Fruit fly (Drosophila melanogaster) whole organism, embryonic: ENCODE data around the gene Notum.

Experiments
- CG11093 ChIP-seq: fragments of 200-800 bp; sonication (Bioruptor generic); IDR thresholded peaks from 3 replicates; pipeline ENCODE4 v1.3.6; 2022; ENCODE audit warnings: missing biosample characterization, missing genetic modification characterization
- CG11247 ChIP-seq: fragments of 200-800 bp; sonication (Bioruptor generic); IDR thresholded peaks from 2 replicates; pipeline ENCODE4 v1.3.6; 2022; ENCODE audit warnings: missing biosample characterization, missing genetic modification characterization
- CG11723 ChIP-seq: fragments of 200-800 bp; sonication (Bioruptor generic); optimal IDR thresholded peaks from 2 replicates; lab custom pipeline; 2017; ENCODE audit warnings: missing biosample characterization, mild to moderate bottlenecking, missing genetic modification characterization
- CG12104 ChIP-seq: fragments of 200-800 bp; sonication (Bioruptor generic); optimal IDR thresholded peaks from 3 replicates; lab custom pipeline; 2016; ENCODE audit warnings: missing biosample characterization, missing genetic modification characterization
- CG12236 ChIP-seq: fragments of 200-800 bp; sonication (Bioruptor generic); optimal IDR thresholded peaks from 2 replicates; lab custom pipeline; 2016; ENCODE audit warnings: missing biosample characterization, missing genetic modification characterization
- CG14441 ChIP-seq: fragments of 200-800 bp; sonication (Bioruptor generic); IDR thresholded peaks from 2 replicates; pipeline ENCODE4 v1.3.6; 2022; ENCODE audit warnings: missing biosample characterization, missing genetic modification characterization
- CG14965 ChIP-seq: fragments of 200-800 bp; sonication (Bioruptor generic); optimal IDR thresholded peaks from 2 replicates; lab custom pipeline; 2016; ENCODE audit warnings: missing biosample characterization, missing genetic modification characterization, borderline replicate concordance
- CG2120 ChIP-seq: fragments of 200-800 bp; sonication (Bioruptor generic); optimal IDR thresholded peaks from 3 replicates; lab custom pipeline; 2016; ENCODE audit warnings: missing biosample characterization, missing genetic modification characterization
- CG2712 ChIP-seq: fragments of 200-800 bp; optimal IDR thresholded peaks from 3 replicates; lab custom pipeline; 2019; ENCODE audit warnings: missing biosample characterization, mild to moderate bottlenecking, missing genetic modification characterization, moderate library complexity
- CG2889 ChIP-seq: fragments of 200-800 bp; sonication (Bioruptor generic); IDR thresholded peaks from 3 replicates; pipeline ENCODE4 v1.3.6; 2022; ENCODE audit warnings: missing biosample characterization, missing genetic modification characterization
- CG31365 ChIP-seq: fragments of 200-800 bp; sonication (Bioruptor generic); optimal IDR thresholded peaks from 2 replicates; lab custom pipeline; 2018; ENCODE audit warnings: missing biosample characterization, mild to moderate bottlenecking, missing genetic modification characterization
- CG33557 ChIP-seq: fragments of 200-800 bp; sonication (Bioruptor generic); optimal IDR thresholded peaks from 2 replicates; lab custom pipeline; 2019; ENCODE audit warnings: missing biosample characterization, mild to moderate bottlenecking, missing genetic modification characterization, moderate library complexity
- CG5180 ChIP-seq: fragments of 200-800 bp; sonication (Bioruptor generic); optimal IDR thresholded peaks from 3 replicates; lab custom pipeline; 2017; ENCODE audit warnings: missing biosample characterization, missing genetic modification characterization, mild to moderate bottlenecking, moderate library complexity, missing genetic modification reagents
- CG6272 ChIP-seq: fragments of 200-800 bp; sonication (Bioruptor generic); IDR thresholded peaks from 2 replicates; pipeline ENCODE4 v1.3.6; 2022; ENCODE audit warnings: missing biosample characterization, missing genetic modification characterization
- CG7556 ChIP-seq: fragments of 200-800 bp; sonication (Bioruptor generic); optimal IDR thresholded peaks from 2 replicates; lab custom pipeline; 2017; ENCODE audit warnings: missing biosample characterization, mild to moderate bottlenecking, missing genetic modification characterization
- CG7786 ChIP-seq: fragments of 200-800 bp; sonication (Bioruptor generic); optimal IDR thresholded peaks from 2 replicates; lab custom pipeline; 2016; ENCODE audit warnings: missing biosample characterization, missing genetic modification characterization
- CG8944 ChIP-seq: fragments of 200-800 bp; sonication (Bioruptor generic); optimal IDR thresholded peaks from 3 replicates; lab custom pipeline; 2016; ENCODE audit warnings: missing biosample characterization, missing genetic modification characterization
- CoRest ChIP-seq: fragments of 200-800 bp; sonication (Bioruptor generic); optimal IDR thresholded peaks from 3 replicates; lab custom pipeline; 2018; ENCODE audit warnings: missing biosample characterization, mild to moderate bottlenecking, missing genetic modification characterization, moderate library complexity
- Deaf1 ChIP-seq: fragments of 200-800 bp; optimal IDR thresholded peaks from 3 replicates; lab custom pipeline; 2019; ENCODE audit warnings: missing biosample characterization, mild to moderate bottlenecking, missing genetic modification characterization, moderate library complexity
- HmgD ChIP-seq: fragments of 200-800 bp; sonication (Bioruptor generic); optimal IDR thresholded peaks from 3 replicates; lab custom pipeline; 2016; ENCODE audit warnings: missing biosample characterization, missing genetic modification characterization
- Hmr ChIP-seq: fragments of 200-800 bp; sonication (Bioruptor generic); optimal IDR thresholded peaks from 3 replicates; lab custom pipeline; 2017; ENCODE audit warnings: mild to moderate bottlenecking, missing biosample characterization, missing genetic modification reagents, missing genetic modification characterization
- Hmx ChIP-seq: fragments of 200-800 bp; sonication (Bioruptor generic); optimal IDR thresholded peaks from 2 replicates; lab custom pipeline; 2016; ENCODE audit warnings: missing biosample characterization, missing genetic modification characterization
- Lim3 ChIP-seq: fragments of 200-800 bp; sonication (Bioruptor generic); IDR thresholded peaks from 2 replicates; pipeline ENCODE4 v1.3.6; 2022; ENCODE audit warnings: missing biosample characterization, missing genetic modification characterization
- MTF-1 ChIP-seq: fragments of 200-800 bp; sonication (Bioruptor generic); optimal IDR thresholded peaks from 2 replicates; lab custom pipeline; 2018; ENCODE audit warnings: missing biosample characterization, mild to moderate bottlenecking, missing genetic modification characterization, borderline replicate concordance
- Meics ChIP-seq: fragments of 200-800 bp; sonication (Bioruptor generic); optimal IDR thresholded peaks from 2 replicates; lab custom pipeline; 2017; ENCODE audit warnings: missing biosample characterization, mild to moderate bottlenecking, missing genetic modification characterization
- NC2α ChIP-seq: fragments of 200-800 bp; sonication (Bioruptor generic); optimal IDR thresholded peaks from 2 replicates; lab custom pipeline; 2016; ENCODE audit warnings: missing biosample characterization, missing genetic modification characterization
- Ptx1 ChIP-seq: fragments of 200-800 bp; sonication (Bioruptor generic); IDR thresholded peaks from 2 replicates; pipeline ENCODE4 v1.3.6; 2022; ENCODE audit warnings: missing biosample characterization, missing genetic modification characterization
- Spps ChIP-seq: fragments of 200-800 bp; sonication (Bioruptor generic); optimal IDR thresholded peaks from 2 replicates; lab custom pipeline; 2018; ENCODE audit warnings: missing biosample characterization, mild to moderate bottlenecking, missing genetic modification characterization
- ab ChIP-seq: fragments of 200-800 bp; sonication (Bioruptor generic); optimal IDR thresholded peaks from 2 replicates; lab custom pipeline; 2016; ENCODE audit warnings: missing biosample characterization, missing genetic modification characterization
- az2 ChIP-seq: fragments of 200-800 bp; sonication (Bioruptor generic); optimal IDR thresholded peaks from 3 replicates; lab custom pipeline; 2016; ENCODE audit warnings: missing biosample characterization, missing genetic modification characterization
- bsh ChIP-seq, 2 experiments: fragments of 200-800 bp; sonication (Bioruptor generic); optimal IDR thresholded peaks; 2 replicates each; lab custom pipeline; 2017 to 2018; ENCODE audit warnings: mild to moderate bottlenecking in 2 of 2, missing biosample characterization in 2 of 2, missing genetic modification characterization in 2 of 2, moderate library complexity in 1 of 2
- dm ChIP-seq: fragments of 200-800 bp; sonication (Bioruptor generic); optimal IDR thresholded peaks from 3 replicates; lab custom pipeline; 2016; ENCODE audit warnings: missing biosample characterization, missing genetic modification characterization
- ewg ChIP-seq: fragments of 200-800 bp; sonication (Bioruptor generic); optimal IDR thresholded peaks from 3 replicates; lab custom pipeline; 2017; ENCODE audit warnings: mild to moderate bottlenecking, missing biosample characterization, missing genetic modification reagents, missing genetic modification characterization
- exex ChIP-seq: fragments of 200-800 bp; sonication (Bioruptor generic); optimal IDR thresholded peaks from 4 replicates; lab custom pipeline; 2018; ENCODE audit warnings: missing biosample characterization, mild to moderate bottlenecking, missing genetic modification characterization, moderate library complexity
- h ChIP-seq: fragments of >200 bp; optimal IDR thresholded peaks from 2 replicates; lab custom pipeline; 2017
- hbn ChIP-seq: fragments of 200-800 bp; sonication (Bioruptor generic); IDR thresholded peaks from 2 replicates; pipeline ENCODE4 v1.3.6; 2022; ENCODE audit warnings: missing biosample characterization, missing genetic modification characterization; ENCODE audit not compliant: partially characterized antibody
- nerfin-2 ChIP-seq: fragments of 200-800 bp; sonication (Bioruptor generic); IDR thresholded peaks from 2 replicates; pipeline ENCODE4 v1.3.6; 2022; ENCODE audit warnings: missing biosample characterization, missing genetic modification characterization; ENCODE audit not compliant: partially characterized antibody
- nmo ChIP-seq: fragments of 200-800 bp; sonication (Bioruptor generic); optimal IDR thresholded peaks from 2 replicates; lab custom pipeline; 2018; ENCODE audit warnings: missing biosample characterization, mild to moderate bottlenecking, missing genetic modification characterization, moderate library complexity
- phol ChIP-seq: fragments of 200-800 bp; sonication (Bioruptor generic); optimal IDR thresholded peaks from 3 replicates; lab custom pipeline; 2018; ENCODE audit warnings: missing biosample characterization, mild to moderate bottlenecking, missing genetic modification characterization, moderate library complexity
- pita ChIP-seq: fragments of 200-800 bp; sonication (Bioruptor generic); optimal IDR thresholded peaks from 2 replicates; lab custom pipeline; 2017; ENCODE audit warnings: missing biosample characterization, mild to moderate bottlenecking, missing genetic modification characterization
- pnt ChIP-seq: fragments of 200-800 bp; sonication (Bioruptor generic); optimal IDR thresholded peaks from 3 replicates; lab custom pipeline; 2016; ENCODE audit warnings: missing biosample characterization, missing genetic modification characterization
- prd ChIP-seq, 3 experiments: fragments of >200 bp in 2 of 3; fragments of 200-800 bp in 1 of 3; sonication (Bioruptor generic) in 1 of 3; optimal IDR thresholded peaks in 2 of 3; IDR thresholded peaks in 1 of 3; 2 replicates in 2 of 3; 3 replicates in 1 of 3; pipeline versions ENCODE4 v1.3.6 to Lab custom; 2017 to 2022; ENCODE audit warnings: missing biosample characterization in 1 of 3, missing genetic modification characterization in 1 of 3
- row ChIP-seq: fragments of 200-800 bp; sonication (Bioruptor generic); IDR thresholded peaks from 3 replicates; pipeline ENCODE4 v1.3.6; 2022; ENCODE audit warnings: missing biosample characterization, missing genetic modification characterization
- run ChIP-seq: fragments of 200-800 bp; sonication (Bioruptor generic); optimal IDR thresholded peaks from 3 replicates; lab custom pipeline; 2018; ENCODE audit warnings: missing biosample characterization, mild to moderate bottlenecking, missing genetic modification characterization
- sim ChIP-seq: fragments of 200-800 bp; sonication (Bioruptor generic); IDR thresholded peaks from 2 replicates; pipeline ENCODE4 v1.3.6; 2022; ENCODE audit warnings: missing biosample characterization, missing genetic modification characterization
- slbo ChIP-seq: fragments of 200-800 bp; sonication (Bioruptor generic); IDR thresholded peaks from 2 replicates; pipeline ENCODE4 v1.3.6; 2022; ENCODE audit warnings: missing biosample characterization, missing genetic modification characterization
- tna ChIP-seq: fragments of 200-800 bp; sonication (Bioruptor generic); IDR thresholded peaks from 2 replicates; pipeline ENCODE4 v1.3.6; 2022; ENCODE audit warnings: missing biosample characterization, missing genetic modification characterization; ENCODE audit not compliant: partially characterized antibody
- trh ChIP-seq: fragments of 200-800 bp; sonication (Bioruptor generic); optimal IDR thresholded peaks from 2 replicates; lab custom pipeline; 2016; ENCODE audit warnings: missing biosample characterization, missing genetic modification characterization
- tx ChIP-seq: fragments of 200-800 bp; sonication (Bioruptor generic); optimal IDR thresholded peaks from 2 replicates; lab custom pipeline; 2016; ENCODE audit warnings: missing biosample characterization, missing genetic modification characterization
- z ChIP-seq: fragments of 200-800 bp; sonication (Bioruptor generic); IDR thresholded peaks from 3 replicates; pipeline ENCODE4 v1.3.6; 2022; ENCODE audit warnings: missing biosample characterization, missing genetic modification characterization
- zfh2 ChIP-seq: fragments of 200-800 bp; sonication (Bioruptor generic); optimal IDR thresholded peaks from 2 replicates; lab custom pipeline; 2016; ENCODE audit warnings: missing biosample characterization, missing genetic modification characterization

Gene Notum

DNA sequence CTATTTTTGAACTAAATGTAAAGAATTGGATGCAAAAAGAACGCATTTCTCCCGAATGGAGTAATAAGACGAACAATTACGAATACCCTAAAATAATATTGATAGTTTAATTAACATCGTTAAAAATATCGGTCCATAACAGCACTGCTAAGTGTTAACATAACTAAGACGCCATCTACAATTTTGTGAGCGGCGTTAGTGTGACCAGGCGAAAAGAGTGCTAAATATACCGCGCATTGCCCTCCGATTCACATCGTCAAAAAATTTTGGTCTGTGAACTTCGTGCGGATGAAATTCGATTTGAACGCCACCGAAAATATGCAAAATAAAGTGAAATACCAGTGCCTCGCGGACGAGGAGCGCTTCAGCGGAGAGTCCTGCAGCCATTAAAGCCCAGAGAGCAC lies 28.4 kb downstream of the Notum start, which contains the start of gene Mbs (continued):
- TF ChIP-seq tna (GFP tag; lab: Robert Waterston, UW) (no peak; the same call in 1 of the 2 replicates), CG5180 (GFP tag; lab: Kevin White, UChicago) (no peak), exex (no peak), CG31365 (tag; lab: Kevin White, UChicago) (peak; percentile 36), CG8944 (GFP tag; lab: Kevin White, UChicago) (no peak), CG7556 (no peak), nerfin-2 (0 out of 2 replicates have a peak, but pooled peaks have one; percentile 7), row (GFP tag; lab: Robert Waterston, UW) (peak; percentile 32; the same call in 1 of the 3 replicates), bsh (GFP tag; optimal IDR thresholded peaks at IDR 0.05; lab: Kevin White, UChicago) (peak in 1 of 2 experiments; percentile 22), pnt (GFP tag; lab: Kevin White, UChicago) (no peak), ab (GFP tag; lab: Kevin White, UChicago) (no peak), ewg (no peak), hbn (GFP tag; lab: Robert Waterston, UW) (peak; percentile 86), dm (GFP tag; lab: Kevin White, UChicago) (no peak), CoRest (no peak), CG7786 (GFP tag; lab: Kevin White, UChicago) (no peak), pita (GFP tag; lab: Kevin White, UChicago) (no peak), CG6272 (GFP tag; lab: Robert Waterston, UW) (no peak), Lim3 (no peak), prd (optimal IDR thresholded peaks at IDR 0.05; lab: Kevin White, UChicago) (no peak), prd (GFP tag; IDR thresholded peaks at IDR 0.05; lab: Robert Waterston, UW) (0 out of 3 replicates have a peak, but pooled peaks have one; percentile 10), zfh2 (GFP tag; lab: Kevin White, UChicago) (no peak), Meics (GFP tag; lab: Kevin White, UChicago) (peak; percentile 12), Hmr (GFP tag; lab: Kevin White, UChicago) (peak; percentile 63), CG11093 (no peak), Hmx (GFP tag; lab: Kevin White, UChicago) (no peak), h (no peak), CG12236 (GFP tag; lab: Kevin White, UChicago) (no peak), CG11723 (GFP tag; lab: Kevin White, UChicago) (no peak), CG14441 (GFP tag; lab: Robert Waterston, UW) (no peak), CG12104 (GFP tag; lab: Kevin White, UChicago) (no peak), NC2α (GFP tag; lab: Kevin White, UChicago) (no peak), Deaf1 (tag; lab: Kevin White, UChicago) (peak; percentile 58), Spps (tag; lab: Kevin White, UChicago) (no peak), MTF-1 (GFP tag; lab: Kevin White, UChicago) (no peak), CG14965 (GFP tag; lab: Kevin White, UChicago) (no peak), CG2712 (tag; lab: Kevin White, UChicago) (peak; percentile 29), nmo (GFP tag; lab: Kevin White, UChicago) (no peak), Ptx1 (GFP tag; lab: Robert Waterston, UW) (peak; percentile 20; the same call in 1 of the 2 replicates), CG11247 (GFP tag; lab: Robert Waterston, UW) (no peak), CG33557 (no peak), phol (peak; percentile 45), HmgD (no peak), trh (GFP tag; lab: Kevin White, UChicago) (no peak), CG2889 (GFP tag; lab: Robert Waterston, UW) (no peak), az2 (no peak), run (peak; percentile 6), tx (no peak), CG2120 (GFP tag; lab: Kevin White, UChicago) (no peak), sim (no peak), slbo (GFP tag; lab: Robert Waterston, UW) (peak; percentile 42; the same call in 1 of the 2 replicates), z (GFP tag; lab: Robert Waterston, UW) (no peak)
